Worm (Caenorhabditis elegans): Measurements from ENCODE around the gene talp-3.

talp-3 gene

ce11 chrIV:14594249-14594648 lies 58.9 kb downstream of the talp-3 start:
- peak; percentile 65 for TF ChIP-seq nhr-76 (tag; optimal IDR thresholded peaks at IDR 0.05)
- TF ChIP-seq ceh-63 (GFP tag; optimal IDR thresholded peaks at IDR 0.05): no peak
- TF ChIP-seq pqm-1 (tag; optimal IDR thresholded peaks at IDR 0.05): peak; percentile 86
- TF ChIP-seq lin-14 (GFP tag; optimal IDR thresholded peaks at IDR 0.05): peak; percentile 94
- no peak for TF ChIP-seq nhr-28 (tag; optimal IDR thresholded peaks at IDR 0.05)
- peak in 1 of 3 experiments; percentile 28 for TF ChIP-seq ceh-82 (tag; optimal IDR thresholded peaks at IDR 0.05)
- no peak for TF ChIP-seq lin-15B (tag; optimal IDR thresholded peaks at IDR 0.05)
- peak; percentile 34 for TF ChIP-seq xbp-1 (tag; optimal IDR thresholded peaks at IDR 0.05)
- peak; percentile 97 for TF ChIP-seq nhr-71 (tag; optimal IDR thresholded peaks at IDR 0.05)
- peak; percentile 65 to 90 for TF ChIP-seq mdl-1 (tag; optimal IDR thresholded peaks at IDR 0.05)
- no peak for TF ChIP-seq fkh-8 (tag; optimal IDR thresholded peaks at IDR 0.05)
- TF ChIP-seq lsy-2 (tag; optimal IDR thresholded peaks at IDR 0.05): peak; percentile 76 to 94
- no peak for TF ChIP-seq ztf-11 (tag; optimal IDR thresholded peaks at IDR 0.05)
- TF ChIP-seq ceh-90 (tag; optimal IDR thresholded peaks at IDR 0.05): no peak
- no peak for TF ChIP-seq ama-1 (optimal IDR thresholded peaks at IDR 0.05)
- TF ChIP-seq zip-4 (GFP tag; optimal IDR thresholded peaks at IDR 0.05): no peak
- TF ChIP-seq ceh-8 (GFP tag; optimal IDR thresholded peaks at IDR 0.05): no peak
- peak in 2 of 3 experiments; percentile 5 to 23 for TF ChIP-seq dpl-1 (GFP tag; optimal IDR thresholded peaks at IDR 0.05)
- peak; percentile 71 for TF ChIP-seq ztf-4 (tag; optimal IDR thresholded peaks at IDR 0.05)
- TF ChIP-seq snpc-4 (tag; optimal IDR thresholded peaks at IDR 0.05): no peak
- peak; percentile 94 to 99 (median 98) for TF ChIP-seq elt-3 (tag; optimal IDR thresholded peaks at IDR 0.05)
- peak; percentile 55 for TF ChIP-seq pax-3 (tag; optimal IDR thresholded peaks at IDR 0.05)
- TF ChIP-seq nhr-20 (tag; optimal IDR thresholded peaks at IDR 0.05): peak; percentile 100
- peak; percentile 7 to 37 for TF ChIP-seq efl-1 (optimal IDR thresholded peaks at IDR 0.05)
- peak in 1 of 2 experiments; percentile 94 for TF ChIP-seq efl-1 (GFP tag; optimal IDR thresholded peaks at IDR 0.05 in 1 of 2)
- peak; percentile 82 for TF ChIP-seq jun-1 (tag; optimal IDR thresholded peaks at IDR 0.05)
- TF ChIP-seq dsc-1 (tag; optimal IDR thresholded peaks at IDR 0.05): no peak
- no peak for TF ChIP-seq nhr-84 (tag; optimal IDR thresholded peaks at IDR 0.05)
- TF ChIP-seq sptf-1 (tag; optimal IDR thresholded peaks at IDR 0.05): no peak
- TF ChIP-seq fkh-4 (tag; optimal IDR thresholded peaks at IDR 0.05; ENCODE audit: borderline replicate concordance): no peak
- peak; percentile 48 for TF ChIP-seq C16A3.4 (tag; optimal IDR thresholded peaks at IDR 0.05)
- TF ChIP-seq mep-1 (tag; optimal IDR thresholded peaks at IDR 0.05): peak; percentile 78
- peak; percentile 84 for TF ChIP-seq nhr-77 (tag; optimal IDR thresholded peaks at IDR 0.05)
- TF ChIP-seq elt-2 (tag; optimal IDR thresholded peaks at IDR 0.05): peak; percentile 99
- TF ChIP-seq Y116A8C.19 (tag; optimal IDR thresholded peaks at IDR 0.05; ENCODE audit: borderline replicate concordance): no peak
- peak; percentile 59 for TF ChIP-seq fos-1 (tag; optimal IDR thresholded peaks at IDR 0.05)
- TF ChIP-seq vab-15 (tag; optimal IDR thresholded peaks at IDR 0.05): peak; percentile 82
- no peak for TF ChIP-seq zag-1 (tag; optimal IDR thresholded peaks at IDR 0.05)
- peak; percentile 93 for TF ChIP-seq blmp-1 (tag; optimal IDR thresholded peaks at IDR 0.05)
- TF ChIP-seq snu-23 (GFP tag; optimal IDR thresholded peaks at IDR 0.05): peak; percentile 89
- peak; percentile 45; the same call in 1 of the 2 replicates for TF ChIP-seq ceh-88 (GFP tag; IDR thresholded peaks at IDR 0.05)
- TF ChIP-seq ces-1 (GFP tag; optimal IDR thresholded peaks at IDR 0.05): no peak
- no peak for TF ChIP-seq sup-37 (GFP tag; optimal IDR thresholded peaks at IDR 0.05)
- TF ChIP-seq rnt-1 (tag; optimal IDR thresholded peaks at IDR 0.05): no peak
- TF ChIP-seq lin-39 (tag; optimal IDR thresholded peaks at IDR 0.05): no peak
- peak; percentile 27 for TF ChIP-seq swsn-7 (tag; optimal IDR thresholded peaks at IDR 0.05)
- TF ChIP-seq hlh-17 (GFP tag; optimal IDR thresholded peaks at IDR 0.05; ENCODE audit: borderline replicate concordance): no peak
- TF ChIP-seq nhr-237 (tag; optimal IDR thresholded peaks at IDR 0.05): peak; percentile 31
- TF ChIP-seq lin-35 (GFP tag; optimal IDR thresholded peaks at IDR 0.05): peak in 1 of 2 experiments; percentile 83
- peak; percentile 64 for TF ChIP-seq pag-3 (tag; optimal IDR thresholded peaks at IDR 0.05; ENCODE audit: borderline replicate concordance, insufficient read depth)
- peak; percentile 86 for TF ChIP-seq tbx-2 (tag; optimal IDR thresholded peaks at IDR 0.05)
- TF ChIP-seq fkh-10 (GFP tag; optimal IDR thresholded peaks at IDR 0.05): no peak
- TF ChIP-seq grh-1 (GFP tag; IDR thresholded peaks at IDR 0.05): peak; percentile 80
